Fruit fly (Drosophila melanogaster) whole organism, wandering third instar larva: ENCODE measurements around the gene SamDC.
A peak's percentile ranks its signal among the peaks of the same experiment; 100 is the strongest.

Experiments used
- Abd-B ChIP-seq: fragments of >200 bp; optimal IDR thresholded peaks from 2 replicates; lab custom pipeline; 2017; ENCODE audit warnings: missing biosample characterization, missing genetic modification characterization
- CG32264 ChIP-seq: fragments of 200-800 bp; sonication (Bioruptor generic); optimal IDR thresholded peaks from 2 replicates; lab custom pipeline; 2016; ENCODE audit warnings: missing biosample characterization, missing genetic modification characterization
- CG9705 ChIP-seq: fragments of 200-800 bp; sonication (Bioruptor generic); optimal IDR thresholded peaks from 2 replicates; lab custom pipeline; 2018; ENCODE audit warnings: missing biosample characterization, mild to moderate bottlenecking, missing genetic modification characterization
- CrebA ChIP-seq: fragments of 200-800 bp; sonication (Bioruptor generic); optimal IDR thresholded peaks from 2 replicates; lab custom pipeline; 2016; ENCODE audit warnings: missing biosample characterization, mild to moderate bottlenecking, missing genetic modification characterization, borderline replicate concordance
- Dfd ChIP-seq: fragments of >200 bp; optimal IDR thresholded peaks from 2 replicates; lab custom pipeline; 2017; ENCODE audit warnings: missing biosample characterization, missing genetic modification characterization
- Dif ChIP-seq: fragments of 200-275, 200-300 bp; sonication (Bioruptor generic); optimal IDR thresholded peaks from 2 replicates; lab custom pipeline; 2018; ENCODE audit warnings: missing biosample characterization, missing genetic modification characterization; ENCODE audit not compliant: partially characterized antibody
- GATAd ChIP-seq: sonication (Bioruptor generic); optimal IDR thresholded peaks from 2 replicates; lab custom pipeline; 2016; ENCODE audit warnings: missing biosample characterization, missing genetic modification characterization
- HLH106 ChIP-seq: fragments of 200-800 bp; optimal IDR thresholded peaks from 3 replicates; lab custom pipeline; 2019; ENCODE audit warnings: missing biosample characterization, mild to moderate bottlenecking, missing genetic modification characterization, moderate library complexity
- Hnf4 ChIP-seq: fragments of 200-800 bp; sonication (Bioruptor generic); optimal IDR thresholded peaks from 2 replicates; lab custom pipeline; 2016; ENCODE audit warnings: missing biosample characterization, mild to moderate bottlenecking, missing genetic modification characterization
- Hr78 ChIP-seq: fragments of >200 bp; optimal IDR thresholded peaks from 2 replicates; lab custom pipeline; 2017; ENCODE audit warnings: missing biosample characterization, missing genetic modification characterization
- Hr83 ChIP-seq: fragments of 200-300 bp; sonication (Bioruptor generic); optimal IDR thresholded peaks from 2 replicates; lab custom pipeline; 2016; ENCODE audit warnings: missing biosample characterization, mild to moderate bottlenecking, missing genetic modification characterization, moderate library complexity; ENCODE audit not compliant: poor library complexity, severe bottlenecking
- Jra ChIP-seq: sonication (Bioruptor generic); optimal IDR thresholded peaks from 2 replicates; lab custom pipeline; 2016; ENCODE audit warnings: missing biosample characterization, missing genetic modification characterization
- Mio ChIP-seq: sonication (Bioruptor generic); optimal IDR thresholded peaks from 2 replicates; lab custom pipeline; 2016; ENCODE audit warnings: missing biosample characterization, missing genetic modification characterization
- Myc ChIP-seq: fragments of >200 bp; optimal IDR thresholded peaks from 2 replicates; lab custom pipeline; 2017
- N ChIP-seq: fragments of >200 bp; optimal IDR thresholded peaks from 2 replicates; lab custom pipeline; 2018; ENCODE audit warnings: missing biosample characterization, missing external identifiers, missing genetic modification characterization
- OdsH ChIP-seq: fragments of 200-800 bp; sonication (Bioruptor generic); optimal IDR thresholded peaks from 2 replicates; lab custom pipeline; 2016; ENCODE audit warnings: missing biosample characterization, mild to moderate bottlenecking, missing genetic modification characterization
- Rel ChIP-seq, 2 experiments: fragments of 200-800 bp; sonication (Bioruptor generic) in 1 of 2; optimal IDR thresholded peaks; 2 replicates in 1 of 2; 3 replicates in 1 of 2; lab custom pipeline; 2016 to 2019; ENCODE audit warnings: mild to moderate bottlenecking in 2 of 2, missing biosample characterization in 2 of 2, missing genetic modification characterization in 2 of 2, moderate library complexity in 1 of 2
- Sp1 ChIP-seq: fragments of 200-800 bp; sonication (Bioruptor generic); optimal IDR thresholded peaks from 3 replicates; lab custom pipeline; 2019; ENCODE audit warnings: missing biosample characterization, mild to moderate bottlenecking, missing genetic modification characterization, moderate library complexity
- Vsx2 ChIP-seq: fragments of 200-300, 225-300 bp; sonication (Bioruptor generic); optimal IDR thresholded peaks from 2 replicates; lab custom pipeline; 2018; ENCODE audit warnings: missing biosample characterization, missing genetic modification characterization; ENCODE audit not compliant: partially characterized antibody
- br ChIP-seq: fragments of 200-800 bp; sonication (Bioruptor generic); optimal IDR thresholded peaks from 2 replicates; lab custom pipeline; 2016; ENCODE audit warnings: missing biosample characterization, missing genetic modification characterization
- brk ChIP-seq: fragments of 200-800 bp; sonication (Bioruptor generic); optimal IDR thresholded peaks from 2 replicates; lab custom pipeline; 2016; ENCODE audit warnings: missing biosample characterization, mild to moderate bottlenecking, missing genetic modification characterization
- dl ChIP-seq, 2 experiments: fragments of 175-275, 200-275 bp in 1 of 2; fragments of 200-275 bp in 1 of 2; sonication (Bioruptor generic); optimal IDR thresholded peaks; lab custom pipeline; 2018; ENCODE audit warnings: mild to moderate bottlenecking in 2 of 2, missing biosample characterization in 2 of 2, missing genetic modification characterization in 2 of 2, moderate library complexity in 2 of 2; ENCODE audit not compliant: partially characterized antibody in 2 of 2, insufficient read depth in 1 of 2
- dmrt93B ChIP-seq: fragments of 200-800 bp; sonication (Bioruptor generic); optimal IDR thresholded peaks from 2 replicates; lab custom pipeline; 2018; ENCODE audit warnings: missing biosample characterization, mild to moderate bottlenecking, missing genetic modification characterization
- dsf ChIP-seq: sonication (Bioruptor generic); optimal IDR thresholded peaks from 2 replicates; lab custom pipeline; 2016; ENCODE audit warnings: missing biosample characterization, missing genetic modification characterization, borderline replicate concordance
- ey ChIP-seq: fragments of 200-800 bp; sonication (Bioruptor generic); optimal IDR thresholded peaks from 2 replicates; lab custom pipeline; 2016; ENCODE audit warnings: missing biosample characterization, missing genetic modification characterization
- foxo ChIP-seq, 2 experiments: fragments of 200-800 bp; sonication (Bioruptor generic); optimal IDR thresholded peaks; 2 replicates in 1 of 2; 3 replicates in 1 of 2; lab custom pipeline; 2016 to 2017; ENCODE audit warnings: missing biosample characterization in 2 of 2, missing genetic modification characterization in 2 of 2
- fru ChIP-seq: fragments of 200-800 bp; sonication (Bioruptor generic); optimal IDR thresholded peaks from 3 replicates; lab custom pipeline; 2016; ENCODE audit warnings: missing biosample characterization, mild to moderate bottlenecking, missing genetic modification characterization
- h ChIP-seq: fragments of 200-800 bp; sonication (Bioruptor generic); optimal IDR thresholded peaks from 3 replicates; lab custom pipeline; 2016; ENCODE audit warnings: missing biosample characterization, mild to moderate bottlenecking, missing genetic modification characterization
- jim ChIP-seq: fragments of 175-275, 200-325 bp; sonication (Bioruptor generic); optimal IDR thresholded peaks from 2 replicates; lab custom pipeline; 2016; ENCODE audit warnings: missing biosample characterization, mild to moderate bottlenecking, missing genetic modification characterization
- lola ChIP-seq: fragments of >200 bp; optimal IDR thresholded peaks from 2 replicates; lab custom pipeline; 2017; ENCODE audit warnings: missing biosample characterization, missing genetic modification characterization
- pan ChIP-seq: fragments of >200 bp; optimal IDR thresholded peaks from 2 replicates; lab custom pipeline; 2017
- psq ChIP-seq: fragments of 200-800 bp; sonication (Bioruptor generic); optimal IDR thresholded peaks from 3 replicates; lab custom pipeline; 2017; ENCODE audit warnings: missing biosample characterization, mild to moderate bottlenecking, missing genetic modification characterization, moderate library complexity
- rgr ChIP-seq: fragments of 200-800 bp; sonication (Bioruptor generic); optimal IDR thresholded peaks from 3 replicates; lab custom pipeline; 2016; ENCODE audit warnings: missing biosample characterization, mild to moderate bottlenecking, missing genetic modification characterization
- sage ChIP-seq: fragments of 200-800 bp; sonication (Bioruptor generic); optimal IDR thresholded peaks from 2 replicates; lab custom pipeline; 2016; ENCODE audit warnings: missing biosample characterization, mild to moderate bottlenecking, missing genetic modification characterization
- sv ChIP-seq: fragments of 200-800 bp; sonication (Bioruptor generic); optimal IDR thresholded peaks from 3 replicates; lab custom pipeline; 2016; ENCODE audit warnings: missing biosample characterization, missing genetic modification characterization
- tai ChIP-seq: sonication (Bioruptor generic); optimal IDR thresholded peaks from 2 replicates; lab custom pipeline; 2016; ENCODE audit warnings: missing biosample characterization, missing genetic modification characterization
- usp ChIP-seq: fragments of >200 bp; optimal IDR thresholded peaks from 2 replicates; lab custom pipeline; 2017; ENCODE audit warnings: missing biosample characterization, missing genetic modification characterization
- woc ChIP-seq: sonication (Bioruptor generic); optimal IDR thresholded peaks from 2 replicates; lab custom pipeline; 2016; ENCODE audit warnings: missing biosample characterization, mild to moderate bottlenecking, missing genetic modification characterization

Gene SamDC

dm6 chr2L:10339212-10339721, at the start of gene SamDC:
Gene SamDC, plus strand, starts transcription at chr2L:10339457.
- peak; percentile 30 for TF ChIP-seq sage (GFP tag; lab: Kevin White, UChicago)
- no peak for TF ChIP-seq fru (GFP tag; lab: Kevin White, UChicago)
- no peak for TF ChIP-seq dmrt93B
- peak; percentile 19 for TF ChIP-seq Sp1
- TF ChIP-seq jim: no peak
- TF ChIP-seq Mio: no peak
- TF ChIP-seq OdsH (GFP tag; lab: Kevin White, UChicago): peak; percentile 24
- TF ChIP-seq pan (lab: Kevin White, UChicago): no peak
- peak; percentile 46 for TF ChIP-seq h (GFP tag; lab: Kevin White, UChicago)
- TF ChIP-seq Vsx2 (GFP tag; lab: Kevin White, UChicago): no peak
- no peak for TF ChIP-seq usp (GFP tag; lab: Kevin White, UChicago)
- TF ChIP-seq CrebA: no peak
- peak; percentile 28 for TF ChIP-seq Hnf4 (GFP tag; lab: Kevin White, UChicago)
- no peak for TF ChIP-seq brk
- TF ChIP-seq lola (GFP tag; lab: Kevin White, UChicago): no peak
- TF ChIP-seq GATAd: no peak
- no peak for TF ChIP-seq Jra (GFP tag; lab: Kevin White, UChicago)
- TF ChIP-seq psq (GFP tag; lab: Kevin White, UChicago): no peak
- peak; percentile 20 for TF ChIP-seq HLH106 (tag; lab: Kevin White, UChicago)
- no peak for TF ChIP-seq Dif
- no peak for TF ChIP-seq Abd-B (GFP tag; lab: Kevin White, UChicago)
- no peak for TF ChIP-seq dsf (GFP tag; lab: Kevin White, UChicago)
- no peak for TF ChIP-seq dl (GFP tag; optimal IDR thresholded peaks at IDR 0.05; lab: Kevin White, UChicago; ENCODE audit: insufficient read depth in 1 of 2, partially characterized antibody in 2 of 2)
- TF ChIP-seq Rel (GFP tag; optimal IDR thresholded peaks at IDR 0.05; lab: Kevin White, UChicago): no peak
- TF ChIP-seq Rel (tag; optimal IDR thresholded peaks at IDR 0.05; lab: Kevin White, UChicago): peak; percentile 19
- peak; percentile 4 for TF ChIP-seq sv (GFP tag; lab: Kevin White, UChicago)
- TF ChIP-seq Hr78 (GFP tag; lab: Kevin White, UChicago): peak; percentile 78
- no peak for TF ChIP-seq br (GFP tag; lab: Kevin White, UChicago)
- peak; percentile 48 for TF ChIP-seq rgr (GFP tag; lab: Kevin White, UChicago)
- TF ChIP-seq Myc: no peak
- TF ChIP-seq CG9705 (GFP tag; lab: Kevin White, UChicago): no peak
- TF ChIP-seq foxo (GFP tag; optimal IDR thresholded peaks at IDR 0.05; lab: Kevin White, UChicago): peak in 1 of 2 experiments; percentile 57
- no peak for TF ChIP-seq CG32264 (GFP tag; lab: Kevin White, UChicago)
- no peak for TF ChIP-seq Dfd (GFP tag; lab: Kevin White, UChicago)
- no peak for TF ChIP-seq ey (GFP tag; lab: Kevin White, UChicago)
- peak; percentile 97 for TF ChIP-seq N (GFP tag; lab: Kevin White, UChicago)
- TF ChIP-seq woc: peak; percentile 76
- TF ChIP-seq tai (GFP tag; lab: Kevin White, UChicago): no peak
- peak; percentile 71 for TF ChIP-seq Hr83 (GFP tag; lab: Kevin White, UChicago)

DNA sequence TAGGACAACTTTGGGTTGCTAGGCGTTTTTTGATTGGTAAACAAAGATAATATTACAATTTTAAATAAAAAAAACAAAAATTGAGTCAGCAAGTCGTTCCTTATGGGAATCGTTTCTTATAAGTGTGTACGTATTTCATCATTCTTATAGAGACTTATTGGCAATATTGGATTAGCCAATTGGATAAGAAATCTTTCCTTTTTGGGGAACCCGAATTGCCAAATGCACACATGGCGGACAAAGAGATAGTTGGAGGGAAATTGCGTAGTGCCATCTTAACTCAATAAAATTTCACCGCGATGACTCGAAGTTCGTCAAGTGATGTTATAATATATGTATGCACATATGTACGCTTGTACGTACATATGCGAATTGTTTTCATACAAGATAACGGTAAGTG, 48.0 kb upstream of the SamDC start:
- TF ChIP-seq GATAd (no peak), dsf (GFP tag; lab: Kevin White, UChicago) (no peak), tai (GFP tag; lab: Kevin White, UChicago) (no peak), Rel (GFP tag; optimal IDR thresholded peaks at IDR 0.05; lab: Kevin White, UChicago) (no peak), Rel (tag; optimal IDR thresholded peaks at IDR 0.05; lab: Kevin White, UChicago) (no peak), h (GFP tag; lab: Kevin White, UChicago) (no peak), pan (lab: Kevin White, UChicago) (no peak), Abd-B (GFP tag; lab: Kevin White, UChicago) (no peak), sv (GFP tag; lab: Kevin White, UChicago) (no peak), foxo (GFP tag; optimal IDR thresholded peaks at IDR 0.05; lab: Kevin White, UChicago) (no peak), jim (no peak), lola (GFP tag; lab: Kevin White, UChicago) (no peak), ey (GFP tag; lab: Kevin White, UChicago) (no peak), Hr78 (GFP tag; lab: Kevin White, UChicago) (no peak), Hnf4 (GFP tag; lab: Kevin White, UChicago) (no peak), HLH106 (tag; lab: Kevin White, UChicago) (no peak), Mio (no peak), Hr83 (GFP tag; lab: Kevin White, UChicago) (no peak)
